Worm (Caenorhabditis elegans) whole organism, young adult: ENCODE measurements around the gene cyp-33E2.

Source experiments
- F37B4.10 ChIP-seq: fragments of 200-800 bp; sonication (Bioruptor generic); IDR thresholded peaks from 2 replicates; pipeline ENCODE4 v1.3.6; 2022; ENCODE audit warnings: missing genetic modification characterization, missing compliant biosample characterization
- F55B11.4 ChIP-seq: sonication (generic microtip); optimal IDR thresholded peaks from 2 replicates; lab custom pipeline; 2016; ENCODE audit warnings: missing compliant biosample characterization, missing genetic modification characterization, borderline replicate concordance; ENCODE audit not compliant: insufficient read depth
- K11D2.4 ChIP-seq: fragments of 200-800 bp; sonication (Bioruptor generic); IDR thresholded peaks from 2 replicates; pipeline ENCODE4 v1.3.6; 2022; ENCODE audit warnings: missing genetic modification reagents, missing genetic modification characterization, missing compliant biosample characterization
- K12H6.12 ChIP-seq: fragments of 200-800 bp; sonication (Bioruptor generic); optimal IDR thresholded peaks from 2 replicates; lab custom pipeline; 2018; ENCODE audit warnings: mild to moderate bottlenecking, missing genetic modification characterization, missing compliant biosample characterization
- Y53G8AR.9 ChIP-seq: fragments of 200-800 bp; sonication (Bioruptor generic); conservative IDR thresholded peaks from 2 replicates; pipeline ENCODE4 v1.3.6; 2022; ENCODE audit warnings: missing genetic modification reagents, missing genetic modification characterization, missing compliant biosample characterization
- Y95B8A.8 ChIP-seq: fragments of 200-800 bp; sonication (Bioruptor generic); IDR thresholded peaks from 2 replicates; pipeline ENCODE4 v1.3.6; 2022; ENCODE audit warnings: missing genetic modification reagents, missing genetic modification characterization, missing compliant biosample characterization
- akir-1 ChIP-seq: fragments of 200-800 bp; sonication (Bioruptor generic); optimal IDR thresholded peaks from 2 replicates; lab custom pipeline; 2018; ENCODE audit warnings: mild to moderate bottlenecking, missing genetic modification characterization, moderate library complexity, missing compliant biosample characterization
- athp-1 ChIP-seq: sonication (generic microtip); optimal IDR thresholded peaks from 2 replicates; lab custom pipeline; 2017; ENCODE audit warnings: mild to moderate bottlenecking, missing genetic modification characterization, missing compliant biosample characterization
- attf-5 ChIP-seq: fragments of 200-800 bp; sonication (Bioruptor generic); optimal IDR thresholded peaks from 2 replicates; lab custom pipeline; 2018; ENCODE audit warnings: mild to moderate bottlenecking, missing genetic modification characterization, missing compliant biosample characterization
- bed-1 ChIP-seq: fragments of 200-800 bp; sonication (Bioruptor generic); IDR thresholded peaks from 2 replicates; pipeline ENCODE4 v1.3.6; 2022; ENCODE audit warnings: missing genetic modification reagents, missing genetic modification characterization, missing compliant biosample characterization
- cebp-1 ChIP-seq, 2 experiments: fragments of 200-800 bp in 1 of 2; sonication (Bioruptor generic) in 1 of 2; sonication (generic microtip) in 1 of 2; IDR thresholded peaks in 1 of 2; optimal IDR thresholded peaks in 1 of 2; 2 replicates each; pipeline versions ENCODE4 v1.3.6 to Lab custom; 2017 to 2022; ENCODE audit warnings: missing compliant biosample characterization in 2 of 2, missing genetic modification characterization in 2 of 2, mild to moderate bottlenecking in 1 of 2, missing genetic modification reagents in 1 of 2, moderate library complexity in 1 of 2
- ceh-27 ChIP-seq: fragments of 200-800 bp; sonication (Bioruptor generic); optimal IDR thresholded peaks from 2 replicates; lab custom pipeline; 2018; ENCODE audit warnings: mild to moderate bottlenecking, missing genetic modification characterization, moderate library complexity, missing compliant biosample characterization
- ceh-79 ChIP-seq: sonication (generic microtip); optimal IDR thresholded peaks from 2 replicates; lab custom pipeline; 2017; ENCODE audit warnings: mild to moderate bottlenecking, missing genetic modification characterization, missing compliant biosample characterization
- chd-7 ChIP-seq: sonication (generic microtip); optimal IDR thresholded peaks from 2 replicates; lab custom pipeline; 2016; ENCODE audit warnings: mild to moderate bottlenecking, missing genetic modification characterization, moderate library complexity, missing compliant biosample characterization
- dox-1 ChIP-seq: fragments of 200-800 bp; sonication (Bioruptor generic); IDR thresholded peaks from 2 replicates; pipeline ENCODE4 v1.3.6; 2022; ENCODE audit warnings: missing genetic modification reagents, missing genetic modification characterization, missing compliant biosample characterization
- dpl-1 ChIP-seq: fragments of 150-350 bp; optimal IDR thresholded peaks from 2 replicates; lab custom pipeline; 2014; ENCODE audit warnings: missing biosample characterization, missing genetic modification reagents, missing genetic modification characterization
- ets-4 ChIP-seq: fragments of 200-800 bp; sonication (Bioruptor generic); optimal IDR thresholded peaks from 2 replicates; lab custom pipeline; 2018; ENCODE audit warnings: mild to moderate bottlenecking, missing genetic modification characterization, missing compliant biosample characterization
- gei-17 ChIP-seq: fragments of 200-800 bp; sonication (Bioruptor generic); optimal IDR thresholded peaks from 2 replicates; lab custom pipeline; 2018; ENCODE audit warnings: mild to moderate bottlenecking, missing genetic modification characterization, missing compliant biosample characterization
- hmg-1.2 ChIP-seq: fragments of 200-800 bp; sonication (Bioruptor generic); IDR thresholded peaks from 2 replicates; pipeline ENCODE4 v1.3.6; 2022; ENCODE audit warnings: missing genetic modification reagents, missing genetic modification characterization, missing compliant biosample characterization
- hmg-20 ChIP-seq: fragments of 200-800 bp; sonication (Bioruptor generic); IDR thresholded peaks from 2 replicates; pipeline ENCODE4 v1.3.6; 2022; ENCODE audit warnings: missing genetic modification reagents, missing genetic modification characterization, missing compliant biosample characterization
- let-607 ChIP-seq, 2 experiments: fragments of 200-800 bp in 1 of 2; sonication (Bioruptor generic) in 1 of 2; sonication (generic microtip) in 1 of 2; optimal IDR thresholded peaks; 2 replicates each; lab custom pipeline; 2016 to 2018; ENCODE audit warnings: mild to moderate bottlenecking in 2 of 2, missing compliant biosample characterization in 2 of 2, missing genetic modification characterization in 2 of 2, moderate library complexity in 2 of 2, missing genotype in 1 of 2
- lin-35 ChIP-seq, 3 experiments: fragments of 150-350 bp in 2 of 3; sonication (generic microtip) in 1 of 3; optimal IDR thresholded peaks; 2 replicates each; lab custom pipeline; 2014 to 2018; ENCODE audit warnings: missing biosample characterization in 3 of 3, missing genetic modification characterization in 3 of 3, missing genetic modification reagents in 3 of 3
- madf-10 ChIP-seq: sonication (generic microtip); optimal IDR thresholded peaks from 2 replicates; lab custom pipeline; 2016; ENCODE audit warnings: mild to moderate bottlenecking, missing genetic modification characterization, missing compliant biosample characterization
- mcd-1 ChIP-seq: fragments of 200-800 bp; sonication (Bioruptor generic); IDR thresholded peaks from 2 replicates; pipeline ENCODE4 v1.3.6; 2022; ENCODE audit warnings: missing genetic modification reagents, missing genetic modification characterization, missing compliant biosample characterization
- mxl-1 ChIP-seq: sonication (generic microtip); optimal IDR thresholded peaks from 2 replicates; lab custom pipeline; 2016; ENCODE audit warnings: missing genetic modification characterization, missing compliant biosample characterization
- nfya-2 ChIP-seq: fragments of 200-800 bp; sonication (Bioruptor generic); IDR thresholded peaks from 2 replicates; pipeline ENCODE4 v1.3.6; 2022; ENCODE audit warnings: missing genetic modification reagents, missing genetic modification characterization, missing compliant biosample characterization
- nhr-120 ChIP-seq: fragments of 200-800 bp; sonication (Bioruptor generic); IDR thresholded peaks from 2 replicates; pipeline ENCODE4 v1.3.6; 2022; ENCODE audit warnings: missing genetic modification characterization, missing compliant biosample characterization
- nhr-179 ChIP-seq: sonication (generic microtip); optimal IDR thresholded peaks from 2 replicates; lab custom pipeline; 2016; ENCODE audit warnings: mild to moderate bottlenecking, missing genetic modification characterization, missing compliant biosample characterization
- nhr-90 ChIP-seq: sonication (generic microtip); optimal IDR thresholded peaks from 2 replicates; lab custom pipeline; 2016; ENCODE audit warnings: missing genotype, mild to moderate bottlenecking, missing genetic modification characterization, missing compliant biosample characterization
- repo-1 ChIP-seq: sonication (generic microtip); optimal IDR thresholded peaks from 2 replicates; lab custom pipeline; 2017; ENCODE audit warnings: mild to moderate bottlenecking, missing genetic modification characterization, missing compliant biosample characterization
- rpc-1 ChIP-seq, 2 experiments: fragments of 150-350 bp in 1 of 2; sonication (generic microtip) in 1 of 2; optimal IDR thresholded peaks; 2 replicates each; lab custom pipeline; 2014 to 2018; ENCODE audit warnings: missing biosample characterization in 1 of 2, missing genetic modification characterization in 1 of 2, missing genetic modification reagents in 1 of 2, missing genotype in 1 of 2
- sdz-38 ChIP-seq: sonication (generic microtip); optimal IDR thresholded peaks from 2 replicates; lab custom pipeline; 2016; ENCODE audit warnings: missing genotype, missing genetic modification characterization, missing compliant biosample characterization
- snpc-1.1 ChIP-seq: sonication (generic microtip); optimal IDR thresholded peaks from 2 replicates; lab custom pipeline; 2017; ENCODE audit warnings: missing genetic modification characterization, mild to moderate bottlenecking, missing compliant biosample characterization, antibody characterized with exemption, moderate library complexity, missing genotype, missing genetic modification reagents; ENCODE audit not compliant: insufficient read depth
- snpc-1.3 ChIP-seq: sonication (generic microtip); optimal IDR thresholded peaks from 2 replicates; lab custom pipeline; 2017; ENCODE audit warnings: missing genetic modification characterization, mild to moderate bottlenecking, missing compliant biosample characterization, antibody characterized with exemption, moderate library complexity, missing genotype, missing genetic modification reagents; ENCODE audit not compliant: insufficient read depth
- snpc-3.4 ChIP-seq: sonication (generic microtip); optimal IDR thresholded peaks from 2 replicates; lab custom pipeline; 2017; ENCODE audit warnings: missing genetic modification characterization, mild to moderate bottlenecking, missing compliant biosample characterization, antibody characterized with exemption, moderate library complexity, missing genotype, missing genetic modification reagents
- snpc-4 ChIP-seq, 5 experiments: fragments of 150-350 bp in 1 of 5; sonication (generic microtip) in 4 of 5; optimal IDR thresholded peaks; 2 replicates each; lab custom pipeline; 2014 to 2018; ENCODE audit warnings: missing genetic modification characterization in 5 of 5, missing biosample characterization in 3 of 5, antibody characterized with exemption in 2 of 5, mild to moderate bottlenecking in 2 of 5, missing compliant biosample characterization in 2 of 5, missing genotype in 2 of 5, moderate library complexity in 2 of 5, missing genetic modification reagents in 1 of 5
- somi-1 ChIP-seq: fragments of 200-800 bp; sonication (Bioruptor generic); optimal IDR thresholded peaks from 2 replicates; lab custom pipeline; 2018; ENCODE audit warnings: mild to moderate bottlenecking, missing genetic modification characterization, missing compliant biosample characterization
- sptf-2 ChIP-seq: fragments of 200-800 bp; sonication (Bioruptor generic); optimal IDR thresholded peaks from 2 replicates; lab custom pipeline; 2018; ENCODE audit warnings: mild to moderate bottlenecking, missing genetic modification characterization, missing compliant biosample characterization
- zfh-2 ChIP-seq: fragments of 200-800 bp; sonication (Bioruptor generic); conservative IDR thresholded peaks from 2 replicates; pipeline ENCODE4 v1.3.6; 2022; ENCODE audit warnings: missing genetic modification reagents, missing genetic modification characterization, missing compliant biosample characterization
- zim-3 ChIP-seq: sonication (generic microtip); optimal IDR thresholded peaks from 2 replicates; lab custom pipeline; 2017; ENCODE audit warnings: mild to moderate bottlenecking, missing genetic modification characterization, moderate library complexity, missing compliant biosample characterization
- ztf-25 ChIP-seq: fragments of 200-800 bp; sonication (Bioruptor generic); IDR thresholded peaks from 2 replicates; pipeline ENCODE4 v1.3.6; 2022; ENCODE audit warnings: missing genetic modification reagents, missing genetic modification characterization, missing compliant biosample characterization
- ztf-3 ChIP-seq: fragments of 200-800 bp; sonication (Bioruptor generic); optimal IDR thresholded peaks from 2 replicates; lab custom pipeline; 2018; ENCODE audit warnings: mild to moderate bottlenecking, missing genetic modification characterization, missing compliant biosample characterization

cyp-33E2 gene

DNA sequence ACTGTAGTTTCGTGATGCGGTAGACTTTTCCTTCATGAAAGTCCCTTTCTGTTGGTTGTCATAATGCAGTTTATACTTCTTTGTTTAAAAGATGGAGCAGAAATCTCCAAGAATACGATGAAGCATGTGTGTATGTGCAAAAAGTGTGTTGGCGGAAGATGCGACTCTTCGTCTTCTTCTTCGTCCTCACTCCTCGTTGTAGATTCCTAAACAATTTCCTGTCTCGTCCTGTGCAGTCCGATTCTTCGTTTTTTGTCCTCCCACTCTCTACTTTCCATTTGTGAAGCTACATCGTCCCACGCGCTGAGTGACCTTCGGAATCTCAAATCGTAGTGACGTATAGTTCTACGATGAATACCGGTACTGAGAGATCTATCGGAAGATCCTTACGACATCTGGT lies 16.1 kb downstream of the cyp-33E2 start:
- no peak for TF ChIP-seq nfya-2 (GFP tag; lab: Robert Waterston, UW)
- no peak for TF ChIP-seq ztf-25 (GFP tag; lab: Robert Waterston, UW)
- TF ChIP-seq zim-3 (tag; lab: Kevin White, UChicago), result no peak
- no peak for TF ChIP-seq snpc-1.3
- TF ChIP-seq Y53G8AR.9 (GFP tag; lab: Robert Waterston, UW), result 0 out of 2 replicates have a peak, but pooled peaks have one; percentile 25

DNA sequence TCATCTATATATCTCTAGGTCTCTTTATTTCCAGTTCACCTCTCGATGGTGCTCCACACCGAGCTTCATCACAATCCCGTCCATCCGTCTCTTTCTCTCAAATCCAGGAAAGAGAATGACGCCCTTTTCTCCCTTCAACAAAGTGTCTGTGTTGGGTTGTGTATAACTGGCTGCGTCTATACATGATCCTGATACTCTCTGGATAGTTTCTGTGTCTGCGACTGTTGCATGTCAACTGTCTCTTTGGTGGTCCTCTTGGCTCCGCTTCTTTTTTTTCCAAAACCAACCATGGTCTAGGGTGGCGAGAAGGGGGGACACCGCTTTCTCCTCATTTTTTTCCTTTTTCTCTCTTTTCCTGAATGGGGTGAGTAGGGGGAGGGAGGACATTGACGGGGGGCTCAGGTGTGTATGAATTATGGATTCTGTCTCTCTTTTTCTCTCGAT lies 17.5 kb downstream of the cyp-33E2 start:
- TF ChIP-seq ets-4 (GFP tag; lab: Kevin White, UChicago) (no peak), lin-35 (GFP tag; optimal IDR thresholded peaks at IDR 0.05; lab: Kevin White, UChicago) (peak in 1 of 3 experiments; percentile 73), zfh-2 (peak; percentile 81), cebp-1 (GFP tag; IDR thresholded peaks at IDR 0.05; lab: Robert Waterston, UW) (no peak), cebp-1 (tag; optimal IDR thresholded peaks at IDR 0.05; lab: Kevin White, UChicago) (peak; percentile 25), repo-1 (tag; lab: Kevin White, UChicago) (no peak), K11D2.4 (GFP tag; lab: Robert Waterston, UW) (no peak), chd-7 (tag; lab: Kevin White, UChicago) (peak; percentile 53), hmg-1.2 (GFP tag; lab: Robert Waterston, UW) (peak; percentile 58; the same call in 1 of the 2 replicates), mcd-1 (GFP tag; lab: Robert Waterston, UW) (0 out of 2 replicates have a peak, but pooled peaks have one; percentile 21), hmg-20 (GFP tag; lab: Robert Waterston, UW) (no peak), F37B4.10 (GFP tag; lab: Robert Waterston, UW) (no peak), let-607 (tag; optimal IDR thresholded peaks at IDR 0.05; lab: Kevin White, UChicago) (no peak), Y95B8A.8 (GFP tag; lab: Robert Waterston, UW) (no peak), somi-1 (GFP tag; lab: Kevin White, UChicago) (peak; percentile 4), K12H6.12 (tag; lab: Kevin White, UChicago) (peak; percentile 77), attf-5 (GFP tag; lab: Kevin White, UChicago) (peak; percentile 23), bed-1 (GFP tag; lab: Robert Waterston, UW) (no peak)

DNA sequence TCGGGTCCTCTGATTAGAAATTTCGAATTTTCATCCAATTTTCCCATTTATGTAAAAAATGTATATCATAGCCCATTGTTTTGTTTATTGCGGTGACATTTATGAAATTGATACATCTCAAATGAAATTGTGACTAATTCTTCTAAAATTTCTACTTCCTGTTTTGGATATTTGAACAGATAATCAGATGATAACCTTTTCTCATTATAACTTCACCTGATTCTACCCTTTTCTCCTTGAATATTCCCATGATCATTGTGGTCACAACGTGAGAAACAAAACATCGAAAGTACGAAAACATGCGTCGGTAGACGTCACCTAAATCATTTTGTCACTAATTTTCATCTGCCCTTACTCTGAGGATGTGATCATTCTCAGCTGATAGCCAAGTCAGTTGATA lies 18.1 kb downstream of the cyp-33E2 start:
- TF ChIP-seq dpl-1 (GFP tag; lab: Kevin White, UChicago), result no peak
- TF ChIP-seq akir-1 (GFP tag; lab: Kevin White, UChicago), result no peak
- no peak for TF ChIP-seq athp-1 (tag; lab: Kevin White, UChicago)
- TF ChIP-seq snpc-1.1, result no peak
- no peak for TF ChIP-seq bed-1 (GFP tag; lab: Robert Waterston, UW)
- no peak for TF ChIP-seq gei-17 (GFP tag; lab: Kevin White, UChicago)
- no peak for TF ChIP-seq dox-1 (GFP tag; lab: Robert Waterston, UW)
- no peak for TF ChIP-seq nhr-90 (tag; lab: Kevin White, UChicago)
- TF ChIP-seq, all 124 proteins: peak for 0

DNA sequence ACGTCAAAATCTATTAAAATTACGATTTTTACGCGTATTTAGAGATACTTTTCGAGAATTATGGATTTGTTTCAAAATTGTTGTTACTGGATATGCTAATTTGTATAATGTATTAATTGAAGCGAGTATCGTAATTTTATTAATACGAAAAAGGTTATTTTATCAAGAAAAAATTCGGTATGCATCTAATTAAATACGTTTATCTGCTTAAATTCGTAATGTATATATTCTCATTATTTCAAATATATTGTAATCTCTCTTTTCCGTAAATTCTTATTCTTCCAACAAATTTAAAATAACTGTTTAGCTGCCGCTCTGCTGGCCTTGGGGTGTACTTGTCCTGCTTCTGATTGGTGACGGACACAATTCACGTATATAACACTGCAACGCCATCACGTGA lies 18.9 kb downstream of the cyp-33E2 start, which contains the start of gene dgk-4:
Gene dgk-4 (plus strand): TSS at position 301 of the 400 bp plus-strand sequence.
- TF ChIP-seq F55B11.4, result no peak
- TF ChIP-seq sptf-2 (GFP tag; lab: Kevin White, UChicago), result no peak
- TF ChIP-seq snpc-3.4, result no peak
- TF ChIP-seq F37B4.10 (GFP tag; lab: Robert Waterston, UW), result no peak
- no peak for TF ChIP-seq madf-10 (tag; lab: Kevin White, UChicago)
- no peak for TF ChIP-seq sdz-38 (tag; lab: Kevin White, UChicago)
- TF ChIP-seq nhr-120 (GFP tag; lab: Robert Waterston, UW), result no peak
- no peak for TF ChIP-seq mxl-1 (tag; lab: Kevin White, UChicago)
- no peak for TF ChIP-seq rpc-1 (optimal IDR thresholded peaks at IDR 0.05; lab: Kevin White, UChicago)
- TF ChIP-seq rpc-1 (tag; optimal IDR thresholded peaks at IDR 0.05; lab: Kevin White, UChicago), result no peak
- TF ChIP-seq ceh-79 (tag; lab: Kevin White, UChicago), result no peak
- TF ChIP-seq ztf-3 (GFP tag; lab: Kevin White, UChicago), result no peak
- no peak for TF ChIP-seq ceh-27
- no peak for TF ChIP-seq snpc-4 (GFP tag; optimal IDR thresholded peaks at IDR 0.05; lab: Kevin White, UChicago)
- no peak for TF ChIP-seq snpc-4 (tag; optimal IDR thresholded peaks at IDR 0.05; lab: Kevin White, UChicago)
- no peak for TF ChIP-seq Y53G8AR.9 (GFP tag; lab: Robert Waterston, UW)
- TF ChIP-seq ets-4 (GFP tag; lab: Kevin White, UChicago), result no peak
- no peak for TF ChIP-seq nhr-179
